Worm (Caenorhabditis elegans) whole organism, L4 larva: ENCODE results near the gene F10D2.16.

Experiments
- ama-1 ChIP-seq: fragments of 150-350 bp; optimal IDR thresholded peaks from 2 replicates; lab custom pipeline; 2014; ENCODE audit warnings: inconsistent platforms, mixed read lengths
- ces-1 ChIP-seq: fragments of 150-350 bp; sonication (generic microtip); optimal IDR thresholded peaks from 4 replicates; lab custom pipeline; 2014; ENCODE audit warnings: missing biosample characterization, missing genetic modification reagents, missing genetic modification characterization
- fos-1 ChIP-seq: fragments of 150-350 bp; optimal IDR thresholded peaks from 2 replicates; lab custom pipeline; 2014; ENCODE audit warnings: missing biosample characterization, missing genetic modification characterization
- lim-7 ChIP-seq: fragments of 200-800 bp; sonication (Bioruptor generic); IDR thresholded peaks from 2 replicates; pipeline ENCODE4 v1.3.6; 2022; ENCODE audit warnings: missing genetic modification characterization, missing compliant biosample characterization
- lsy-2 ChIP-seq, 2 experiments: fragments of 150-350 bp in 1 of 2; sonication (generic microtip) in 1 of 2; optimal IDR thresholded peaks; 2 replicates each; lab custom pipeline; 2014 to 2017; ENCODE audit warnings: missing biosample characterization in 2 of 2, missing genetic modification characterization in 2 of 2
- php-3 ChIP-seq: fragments of 200-800 bp; sonication (Bioruptor generic); IDR thresholded peaks from 2 replicates; pipeline ENCODE4 v1.3.6; 2022; ENCODE audit warnings: missing genetic modification reagents, missing genetic modification characterization, missing compliant biosample characterization
- pqm-1 ChIP-seq: sonication (generic microtip); optimal IDR thresholded peaks from 2 replicates; lab custom pipeline; 2017; ENCODE audit warnings: missing biosample characterization, missing genetic modification characterization
- snpc-4 ChIP-seq: fragments of 150-350 bp; optimal IDR thresholded peaks from 2 replicates; lab custom pipeline; 2014; ENCODE audit warnings: missing biosample characterization, missing genetic modification characterization
- spr-3 ChIP-seq: fragments of 200-800 bp; sonication (Bioruptor generic); optimal IDR thresholded peaks from 2 replicates; lab custom pipeline; 2018; ENCODE audit warnings: mild to moderate bottlenecking, missing genetic modification characterization, missing compliant biosample characterization
- zfp-3 ChIP-seq: fragments of 200-800 bp; sonication (Bioruptor generic); conservative IDR thresholded peaks from 2 replicates; pipeline ENCODE4 v1.3.6; 2022; ENCODE audit warnings: missing genetic modification reagents, missing genetic modification characterization, missing compliant biosample characterization
- zip-11 ChIP-seq: fragments of 200-800 bp; sonication (Bioruptor generic); IDR thresholded peaks from 2 replicates; pipeline ENCODE4 v1.3.6; 2022; ENCODE audit warnings: missing genetic modification characterization, missing compliant biosample characterization

- no peak for TF ChIP-seq pqm-1 (tag; lab: Kevin White, UChicago)
- TF ChIP-seq fos-1: no peak
- TF ChIP-seq ces-1: no peak
- TF ChIP-seq snpc-4: no peak
- TF ChIP-seq zip-11 (GFP tag; lab: Robert Waterston, UW): no peak
- no peak for TF ChIP-seq ama-1 (lab: Kevin White, UChicago)
- TF ChIP-seq lsy-2 (tag; optimal IDR thresholded peaks at IDR 0.05; lab: Kevin White, UChicago): no peak
- no peak for TF ChIP-seq zfp-3 (GFP tag; lab: Robert Waterston, UW)
- 0 out of 2 replicates have a peak, but pooled peaks have one; percentile 47 for TF ChIP-seq php-3
- no peak for TF ChIP-seq spr-3
- TF ChIP-seq lim-7: no peak
Observed at ce11 chrV:7157089-7157488, 23.0 kb downstream of the F10D2.16 start, which contains the start of gene ugt-39.
